Worm (Caenorhabditis elegans): ENCODE results near the gene C17E7.13.

Gene C17E7.13

DNA sequence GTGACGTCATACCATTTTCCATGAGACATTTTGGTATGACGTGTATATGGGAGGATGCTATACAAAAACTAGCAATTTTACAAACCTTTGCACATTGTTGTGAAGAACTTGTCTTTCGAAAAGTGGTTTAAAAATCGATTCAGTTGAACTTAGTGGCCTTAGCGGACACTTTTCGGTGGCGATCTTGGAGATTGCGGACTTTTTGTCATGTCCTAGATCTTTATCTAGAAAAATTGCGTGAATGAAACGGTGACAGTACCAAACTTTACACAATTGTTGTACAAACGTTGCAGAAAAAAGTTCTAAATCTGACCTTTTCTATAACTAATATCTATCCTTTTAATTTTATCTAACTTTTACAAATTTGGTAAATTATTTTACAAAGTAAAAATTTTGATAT is 23.8 kb downstream of the C17E7.13 start:
- TF ChIP-seq elt-1 (tag; optimal IDR thresholded peaks at IDR 0.05; ENCODE audit: borderline replicate concordance, insufficient read depth) (peak; percentile 66), zip-8 (tag; optimal IDR thresholded peaks at IDR 0.05) (peak; percentile 48), ceh-83 (GFP tag; optimal IDR thresholded peaks at IDR 0.05) (no peak)

ce11 chrV:3862851-3863250 is 26.2 kb downstream of the C17E7.13 start, which contains the start of gene nhr-187:
Gene nhr-187 (minus strand): TSS chrV:3862951.
- no peak for TF ChIP-seq M03D4.4 (tag; optimal IDR thresholded peaks at IDR 0.05)
- TF ChIP-seq sem-2 (GFP tag; optimal IDR thresholded peaks at IDR 0.05) = no peak
- TF ChIP-seq drap-1 (GFP tag; optimal IDR thresholded peaks at IDR 0.05) = no peak
- TF ChIP-seq elt-1 (tag; optimal IDR thresholded peaks at IDR 0.05; ENCODE audit: borderline replicate concordance, insufficient read depth) = no peak
- TF ChIP-seq lin-32 (GFP tag; optimal IDR thresholded peaks at IDR 0.05) = no peak
- TF ChIP-seq sptf-1 (tag; optimal IDR thresholded peaks at IDR 0.05) = no peak
- no peak for TF ChIP-seq nhr-76 (tag; optimal IDR thresholded peaks at IDR 0.05)
- TF ChIP-seq ceh-43 (GFP tag; optimal IDR thresholded peaks at IDR 0.05) = no peak
- no peak for TF ChIP-seq ces-1 (GFP tag; optimal IDR thresholded peaks at IDR 0.05)
- no peak for TF ChIP-seq lin-13 (tag; optimal IDR thresholded peaks at IDR 0.05)
- no peak for TF ChIP-seq ceh-83 (GFP tag; optimal IDR thresholded peaks at IDR 0.05)
- no peak for TF ChIP-seq pha-4 (tag; optimal IDR thresholded peaks at IDR 0.05)
- TF ChIP-seq unc-62 (GFP tag; optimal IDR thresholded peaks at IDR 0.05) = no peak
- no peak for TF ChIP-seq nhr-12 (tag; optimal IDR thresholded peaks at IDR 0.05)

ce11 chrV:3860123-3860522 is 29.0 kb downstream of the C17E7.13 start, which contains the start of gene nhr-189:
Gene nhr-189 (minus strand): TSS chrV:3860243.
- TF ChIP-seq ham-2 (GFP tag; optimal IDR thresholded peaks at IDR 0.05) (no peak), unc-39 (tag; optimal IDR thresholded peaks at IDR 0.05) (no peak), lin-32 (GFP tag; optimal IDR thresholded peaks at IDR 0.05) (no peak), nhr-28 (tag; optimal IDR thresholded peaks at IDR 0.05) (no peak), ceh-43 (GFP tag; optimal IDR thresholded peaks at IDR 0.05) (no peak), blmp-1 (tag; optimal IDR thresholded peaks at IDR 0.05) (no peak), snpc-4 (tag; optimal IDR thresholded peaks at IDR 0.05) (no peak), nhr-76 (tag; optimal IDR thresholded peaks at IDR 0.05) (no peak), unc-62 (GFP tag; optimal IDR thresholded peaks at IDR 0.05) (no peak)

- TF ChIP-seq nhr-76 (tag; optimal IDR thresholded peaks at IDR 0.05) (no peak), ces-1 (GFP tag; optimal IDR thresholded peaks at IDR 0.05) (peak; percentile 41), mab-5 (tag; optimal IDR thresholded peaks at IDR 0.05) (no peak), M03D4.4 (tag; optimal IDR thresholded peaks at IDR 0.05) (no peak), unc-120 (tag; optimal IDR thresholded peaks at IDR 0.05; ENCODE audit: poor library complexity, severe bottlenecking) (no peak), lin-13 (tag; optimal IDR thresholded peaks at IDR 0.05) (no peak), unc-62 (GFP tag; optimal IDR thresholded peaks at IDR 0.05) (no peak)
These were observed 31.3 kb downstream of the C17E7.13 start, which contains the start of gene nhr-188 for ce11 chrV:3857778-3858177. Gene nhr-188 (minus strand): TSS chrV:3857861.

DNA sequence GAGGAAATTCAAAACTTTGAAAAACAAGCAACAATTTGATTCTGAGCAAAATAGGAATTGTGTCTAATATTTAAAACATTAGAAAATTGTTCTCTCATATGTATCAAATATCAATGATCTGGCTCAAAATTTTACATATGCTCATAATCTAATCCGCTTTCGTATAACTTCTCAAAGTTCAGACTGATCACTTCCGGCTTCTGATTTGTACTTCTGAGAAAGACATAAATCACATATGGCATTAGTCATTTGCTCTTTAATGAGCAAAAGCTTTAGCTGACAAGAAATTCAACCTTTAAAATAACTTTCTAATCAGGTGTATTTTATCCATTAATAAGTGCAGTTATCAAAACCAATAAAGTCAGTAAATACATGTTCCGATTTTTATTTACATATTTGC is 33.2 kb downstream of the C17E7.13 start:
- no peak for TF ChIP-seq elt-3 (tag; optimal IDR thresholded peaks at IDR 0.05)
- TF ChIP-seq cnd-1 (tag; optimal IDR thresholded peaks at IDR 0.05) = no peak

ce11 chrV:3854847-3855246 is 34.2 kb downstream of the C17E7.13 start, which contains the start of gene nhr-186:
Gene nhr-186 (minus strand): TSS chrV:3854947.
- TF ChIP-seq lin-13 (tag; optimal IDR thresholded peaks at IDR 0.05) (no peak), ceh-39 (tag; optimal IDR thresholded peaks at IDR 0.05) (no peak), bed-3 (GFP tag; optimal IDR thresholded peaks at IDR 0.05) (no peak), elt-1 (tag; optimal IDR thresholded peaks at IDR 0.05; ENCODE audit: borderline replicate concordance, insufficient read depth) (no peak), lsy-2 (tag; optimal IDR thresholded peaks at IDR 0.05) (no peak), ces-1 (GFP tag; optimal IDR thresholded peaks at IDR 0.05) (no peak), nhr-76 (tag; optimal IDR thresholded peaks at IDR 0.05) (no peak), pha-4 (tag; optimal IDR thresholded peaks at IDR 0.05) (no peak), mep-1 (tag; optimal IDR thresholded peaks at IDR 0.05) (no peak), sem-2 (GFP tag; optimal IDR thresholded peaks at IDR 0.05) (no peak), unc-39 (tag; optimal IDR thresholded peaks at IDR 0.05) (no peak), nhr-28 (tag; optimal IDR thresholded peaks at IDR 0.05) (no peak), unc-120 (tag; optimal IDR thresholded peaks at IDR 0.05; ENCODE audit: poor library complexity, severe bottlenecking) (no peak), ceh-83 (GFP tag; optimal IDR thresholded peaks at IDR 0.05) (no peak), blmp-1 (tag; optimal IDR thresholded peaks at IDR 0.05) (no peak), nhr-237 (tag; optimal IDR thresholded peaks at IDR 0.05) (no peak), M03D4.4 (tag; optimal IDR thresholded peaks at IDR 0.05) (no peak), flh-1 (GFP tag; optimal IDR thresholded peaks at IDR 0.05) (no peak), cnd-1 (tag; optimal IDR thresholded peaks at IDR 0.05) (no peak), drap-1 (GFP tag; optimal IDR thresholded peaks at IDR 0.05) (no peak)

Data from whole organism, mixed stage, embryonic.